Worm (Caenorhabditis elegans) whole organism, L4/young adult: ENCODE results near the gene R05A10.7.

Experiments used
- W03F9.2 ChIP-seq: fragments of 150-350 bp; optimal IDR thresholded peaks from 2 replicates; lab custom pipeline; 2014; ENCODE audit warnings: missing biosample characterization, missing genetic modification characterization
- dao-5 ChIP-seq: sonication (generic microtip); optimal IDR thresholded peaks from 2 replicates; lab custom pipeline; 2016; ENCODE audit warnings: missing genotype, missing genetic modification characterization, moderate library complexity, missing compliant biosample characterization
- him-1 ChIP-seq: sonication (generic microtip); optimal IDR thresholded peaks from 2 replicates; lab custom pipeline; 2016; ENCODE audit warnings: missing genotype, missing genetic modification reagents, missing genetic modification characterization, missing compliant biosample characterization

DNA sequence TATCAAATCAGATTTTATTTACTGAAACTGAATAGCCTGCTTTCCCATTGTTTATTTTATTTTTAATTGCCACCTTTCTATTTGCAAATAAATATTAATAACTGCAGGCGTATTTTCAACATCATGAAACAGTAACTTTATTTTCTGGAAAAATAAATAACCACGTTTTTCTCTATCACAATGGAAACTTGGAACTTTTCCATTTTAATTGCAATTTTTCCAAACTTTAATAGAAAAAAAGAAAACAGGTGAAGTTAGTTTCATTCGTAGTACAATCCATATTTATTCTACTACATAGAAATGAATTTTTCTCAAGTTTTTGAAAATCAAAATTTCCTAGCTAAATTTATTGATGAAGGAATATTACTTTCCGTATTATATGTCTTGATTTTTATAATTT lies 33.6 kb downstream of the R05A10.7 start, which contains the start of gene srz-42:
- TF ChIP-seq W03F9.2 (tag; lab: Kevin White, UChicago) (no peak), him-1 (tag; lab: Kevin White, UChicago) (no peak), dao-5 (tag; lab: Kevin White, UChicago) (no peak)
